Worm (Caenorhabditis elegans): ENCODE measurements around the gene F35A5.1.

F35A5.1 gene

ce11 chrX:3832059-3832641 is 24.9 kb downstream of the F35A5.1 start:
- no peak for TF ChIP-seq pha-4 (tag; optimal IDR thresholded peaks at IDR 0.05)
- TF ChIP-seq unc-39 (tag; optimal IDR thresholded peaks at IDR 0.05) = no peak
- TF ChIP-seq ceh-83 (GFP tag; optimal IDR thresholded peaks at IDR 0.05) = no peak
- no peak for TF ChIP-seq ztf-11 (tag; optimal IDR thresholded peaks at IDR 0.05)
- no peak for TF ChIP-seq drap-1 (GFP tag; optimal IDR thresholded peaks at IDR 0.05)
- TF ChIP-seq lsy-2 (tag; optimal IDR thresholded peaks at IDR 0.05) = no peak
- no peak for TF ChIP-seq bed-3 (GFP tag; optimal IDR thresholded peaks at IDR 0.05)
- TF ChIP-seq unc-62 (GFP tag; optimal IDR thresholded peaks at IDR 0.05) = no peak
- TF ChIP-seq nhr-28 (tag; optimal IDR thresholded peaks at IDR 0.05) = no peak
- TF ChIP-seq ham-2 (GFP tag; optimal IDR thresholded peaks at IDR 0.05) = no peak
- no peak for TF ChIP-seq snpc-4 (tag; optimal IDR thresholded peaks at IDR 0.05)
- no peak for TF ChIP-seq sem-2 (GFP tag; optimal IDR thresholded peaks at IDR 0.05)
- TF ChIP-seq nhr-2 (tag; optimal IDR thresholded peaks at IDR 0.05) = no peak
- no peak for TF ChIP-seq nhr-76 (tag; optimal IDR thresholded peaks at IDR 0.05)
- TF ChIP-seq lin-13 (tag; optimal IDR thresholded peaks at IDR 0.05) = no peak
- TF ChIP-seq elt-3 (tag; optimal IDR thresholded peaks at IDR 0.05) = no peak
- TF ChIP-seq cnd-1 (tag; optimal IDR thresholded peaks at IDR 0.05) = no peak
- TF ChIP-seq sptf-1 (tag; optimal IDR thresholded peaks at IDR 0.05) = no peak
- no peak for TF ChIP-seq flh-1 (GFP tag; optimal IDR thresholded peaks at IDR 0.05)
- no peak for TF ChIP-seq blmp-1 (tag; optimal IDR thresholded peaks at IDR 0.05)

ce11 chrX:3833964-3834840 is 26.9 kb downstream of the F35A5.1 start:
- TF ChIP-seq pha-4 (tag; optimal IDR thresholded peaks at IDR 0.05) = no peak
- TF ChIP-seq zip-8 (tag; optimal IDR thresholded peaks at IDR 0.05) = peak; percentile 66

- no peak for TF ChIP-seq ham-2 (GFP tag; optimal IDR thresholded peaks at IDR 0.05)
- TF ChIP-seq mab-5 (tag; optimal IDR thresholded peaks at IDR 0.05) = no peak
- TF ChIP-seq lsy-2 (tag; optimal IDR thresholded peaks at IDR 0.05) = no peak
- TF ChIP-seq ztf-11 (tag; optimal IDR thresholded peaks at IDR 0.05) = no peak
- TF ChIP-seq hlh-1 (tag; optimal IDR thresholded peaks at IDR 0.05) = no peak
- no peak for TF ChIP-seq sptf-1 (tag; optimal IDR thresholded peaks at IDR 0.05)
- TF ChIP-seq nhr-237 (tag; optimal IDR thresholded peaks at IDR 0.05) = no peak
- no peak for TF ChIP-seq nhr-28 (tag; optimal IDR thresholded peaks at IDR 0.05)
- TF ChIP-seq M03D4.4 (tag; optimal IDR thresholded peaks at IDR 0.05) = no peak
- no peak for TF ChIP-seq ceh-39 (tag; optimal IDR thresholded peaks at IDR 0.05)
- no peak for TF ChIP-seq ces-1 (GFP tag; optimal IDR thresholded peaks at IDR 0.05)
- TF ChIP-seq mep-1 (tag; optimal IDR thresholded peaks at IDR 0.05) = no peak
- no peak for TF ChIP-seq pha-4 (tag; optimal IDR thresholded peaks at IDR 0.05)
These were observed 28.4 kb downstream of the F35A5.1 start for ce11 chrX:3835632-3836031.

ce11 chrX:3837752-3838159 is 30.5 kb downstream of the F35A5.1 start:
- TF ChIP-seq drap-1 (GFP tag; optimal IDR thresholded peaks at IDR 0.05) = no peak
- TF ChIP-seq unc-62 (GFP tag; optimal IDR thresholded peaks at IDR 0.05) = peak; percentile 7
- no peak for TF ChIP-seq bed-3 (GFP tag; optimal IDR thresholded peaks at IDR 0.05)
- no peak for TF ChIP-seq M03D4.4 (tag; optimal IDR thresholded peaks at IDR 0.05)
- no peak for TF ChIP-seq mls-2 (tag; optimal IDR thresholded peaks at IDR 0.05)
- peak; percentile 16 for TF ChIP-seq ham-2 (GFP tag; optimal IDR thresholded peaks at IDR 0.05)
- peak; percentile 75 for TF ChIP-seq elt-1 (tag; optimal IDR thresholded peaks at IDR 0.05; ENCODE audit: borderline replicate concordance, insufficient read depth)
- TF ChIP-seq pha-4 (tag; optimal IDR thresholded peaks at IDR 0.05) = no peak
- TF ChIP-seq blmp-1 (tag; optimal IDR thresholded peaks at IDR 0.05) = peak; percentile 73
- TF ChIP-seq lsy-2 (tag; optimal IDR thresholded peaks at IDR 0.05) = no peak
- no peak for TF ChIP-seq ceh-39 (tag; optimal IDR thresholded peaks at IDR 0.05)
- TF ChIP-seq cnd-1 (tag; optimal IDR thresholded peaks at IDR 0.05) = no peak
- TF ChIP-seq snpc-4 (tag; optimal IDR thresholded peaks at IDR 0.05) = no peak
- TF ChIP-seq unc-120 (tag; optimal IDR thresholded peaks at IDR 0.05; ENCODE audit: poor library complexity, severe bottlenecking) = no peak
- no peak for TF ChIP-seq mab-5 (tag; optimal IDR thresholded peaks at IDR 0.05)
- TF ChIP-seq ceh-83 (GFP tag; optimal IDR thresholded peaks at IDR 0.05) = no peak
- no peak for TF ChIP-seq lin-32 (GFP tag; optimal IDR thresholded peaks at IDR 0.05)
- no peak for TF ChIP-seq sptf-1 (tag; optimal IDR thresholded peaks at IDR 0.05)
